Worm (Caenorhabditis elegans) whole organism, L1 larva: ENCODE results near the gene cyk-7.

ENCODE experiments used
- ceh-8 ChIP-seq: fragments of 200-800 bp; sonication (Bioruptor generic); optimal IDR thresholded peaks from 2 replicates; lab custom pipeline; 2018; ENCODE audit warnings: mild to moderate bottlenecking, missing genetic modification characterization, moderate library complexity, missing compliant biosample characterization
- ces-1 ChIP-seq: fragments of 150-350 bp; optimal IDR thresholded peaks from 2 replicates; lab custom pipeline; 2014; ENCODE audit warnings: missing biosample characterization, missing genetic modification reagents, missing genetic modification characterization
- dpl-1 ChIP-seq, 3 experiments: fragments of 150-350 bp in 2 of 3; sonication (generic microtip) in 1 of 3; optimal IDR thresholded peaks; 2 replicates each; lab custom pipeline; 2014 to 2017; ENCODE audit warnings: missing biosample characterization in 3 of 3, missing genetic modification characterization in 3 of 3, missing genetic modification reagents in 3 of 3
- dsc-1 ChIP-seq: sonication (generic microtip); optimal IDR thresholded peaks from 2 replicates; lab custom pipeline; 2016; ENCODE audit warnings: mild to moderate bottlenecking, missing genetic modification characterization, missing compliant biosample characterization
- efl-1 ChIP-seq, 4 experiments: fragments of 150-350 bp; optimal IDR thresholded peaks in 3 of 4; peaks in 1 of 4; 1 replicate in 1 of 4; 2 replicates in 3 of 4; lab custom pipeline; 2014; ENCODE audit warnings: missing biosample characterization in 2 of 4, missing genetic modification characterization in 2 of 4, missing genetic modification reagents in 2 of 4
- egl-13 ChIP-seq: sonication (generic microtip); optimal IDR thresholded peaks from 2 replicates; lab custom pipeline; 2016; ENCODE audit warnings: missing genotype, missing genetic modification reagents, missing genetic modification characterization, missing compliant biosample characterization
- egl-27 ChIP-seq, 2 experiments: fragments of 150-350 bp in 1 of 2; sonication (generic microtip); optimal IDR thresholded peaks; 3 replicates each; lab custom pipeline; 2017 to 2018; ENCODE audit warnings: missing biosample characterization in 2 of 2, missing genetic modification characterization in 2 of 2, missing genetic modification reagents in 2 of 2
- elt-2 ChIP-seq: sonication (generic microtip); optimal IDR thresholded peaks from 2 replicates; lab custom pipeline; 2016; ENCODE audit warnings: missing genetic modification characterization, mild to moderate bottlenecking, inconsistent platforms, missing compliant biosample characterization, missing genetic modification reagents
- ets-5 ChIP-seq: fragments of 200-800 bp; sonication (Bioruptor generic); IDR thresholded peaks from 2 replicates; pipeline ENCODE4 v1.3.6; 2022; ENCODE audit warnings: missing genetic modification characterization, missing compliant biosample characterization
- fkh-4 ChIP-seq: sonication (generic microtip); optimal IDR thresholded peaks from 2 replicates; lab custom pipeline; 2016; ENCODE audit warnings: missing compliant biosample characterization, missing genetic modification characterization, borderline replicate concordance
- fkh-8 ChIP-seq: sonication (generic microtip); optimal IDR thresholded peaks from 2 replicates; lab custom pipeline; 2016; ENCODE audit warnings: mild to moderate bottlenecking, missing genetic modification characterization, missing compliant biosample characterization
- jun-1 ChIP-seq: fragments of 150-350 bp; optimal IDR thresholded peaks from 2 replicates; lab custom pipeline; 2014; ENCODE audit warnings: missing biosample characterization, missing genetic modification reagents, missing genetic modification characterization
- lin-13 ChIP-seq: fragments of 150-350 bp; optimal IDR thresholded peaks from 2 replicates; lab custom pipeline; 2014; ENCODE audit warnings: missing biosample characterization, missing genetic modification reagents, missing genetic modification characterization
- lin-14 ChIP-seq: fragments of 200-800 bp; sonication (Bioruptor generic); optimal IDR thresholded peaks from 2 replicates; lab custom pipeline; 2018; ENCODE audit warnings: mild to moderate bottlenecking, missing genetic modification characterization, moderate library complexity, missing compliant biosample characterization
- lin-35 ChIP-seq, 2 experiments: fragments of 150-350 bp; optimal IDR thresholded peaks; 2 replicates each; lab custom pipeline; 2014; ENCODE audit warnings: missing biosample characterization in 2 of 2, missing genetic modification characterization in 2 of 2, missing genetic modification reagents in 2 of 2
- lin-39 ChIP-seq: fragments of 150-350 bp; optimal IDR thresholded peaks from 2 replicates; lab custom pipeline; 2014; ENCODE audit warnings: missing biosample characterization, missing genetic modification reagents, missing genetic modification characterization
- lsy-2 ChIP-seq, 2 experiments: fragments of 150-350 bp; optimal IDR thresholded peaks; 2 replicates each; lab custom pipeline; 2014; ENCODE audit warnings: missing biosample characterization in 2 of 2, missing genetic modification characterization in 2 of 2
- mef-2 ChIP-seq: fragments of 150-350 bp; optimal IDR thresholded peaks from 2 replicates; lab custom pipeline; 2014; ENCODE audit warnings: missing biosample characterization, missing genetic modification characterization
- mep-1 ChIP-seq: fragments of 150-350 bp; optimal IDR thresholded peaks from 2 replicates; lab custom pipeline; 2014; ENCODE audit warnings: missing biosample characterization, missing genetic modification characterization
- nhr-11 ChIP-seq: fragments of 150-350 bp; optimal IDR thresholded peaks from 2 replicates; lab custom pipeline; 2014; ENCODE audit warnings: missing biosample characterization, missing genetic modification characterization
- nhr-12 ChIP-seq: sonication (generic microtip); optimal IDR thresholded peaks from 2 replicates; lab custom pipeline; 2017; ENCODE audit warnings: missing biosample characterization, missing genetic modification characterization
- nhr-20 ChIP-seq: sonication (generic microtip); optimal IDR thresholded peaks from 2 replicates; lab custom pipeline; 2016; ENCODE audit warnings: mild to moderate bottlenecking, missing genetic modification characterization, missing compliant biosample characterization
- nhr-237 ChIP-seq: fragments of 150-350 bp; optimal IDR thresholded peaks from 2 replicates; lab custom pipeline; 2014; ENCODE audit warnings: missing biosample characterization, missing genetic modification characterization
- nhr-47 ChIP-seq: sonication (generic microtip); optimal IDR thresholded peaks from 2 replicates; lab custom pipeline; 2016; ENCODE audit warnings: mild to moderate bottlenecking, missing genetic modification characterization, moderate library complexity, missing compliant biosample characterization
- nhr-71 ChIP-seq: sonication (generic microtip); optimal IDR thresholded peaks from 2 replicates; lab custom pipeline; 2016; ENCODE audit warnings: mild to moderate bottlenecking, missing genetic modification characterization, moderate library complexity, missing compliant biosample characterization
- nhr-76 ChIP-seq: sonication (generic microtip); optimal IDR thresholded peaks from 2 replicates; lab custom pipeline; 2017; ENCODE audit warnings: missing biosample characterization, missing genetic modification characterization
- nhr-85 ChIP-seq: sonication (generic microtip); peaks from one replicate; lab custom pipeline; 2016; ENCODE audit warnings: missing genetic modification characterization, inconsistent platforms, missing compliant biosample characterization
- nhr-90 ChIP-seq: sonication (generic microtip); optimal IDR thresholded peaks from 2 replicates; lab custom pipeline; 2016; ENCODE audit warnings: mild to moderate bottlenecking, missing genetic modification characterization, missing compliant biosample characterization; ENCODE audit not compliant: poor library complexity
- pax-3 ChIP-seq: fragments of 200-800 bp; sonication (Bioruptor generic); optimal IDR thresholded peaks from 2 replicates; lab custom pipeline; 2018; ENCODE audit warnings: mild to moderate bottlenecking, missing genetic modification characterization, moderate library complexity, missing compliant biosample characterization
- sox-4 ChIP-seq: sonication (generic microtip); optimal IDR thresholded peaks from 2 replicates; lab custom pipeline; 2016; ENCODE audit warnings: missing genetic modification characterization, missing compliant biosample characterization
- sptf-1 ChIP-seq: fragments of 150-350 bp; optimal IDR thresholded peaks from 2 replicates; lab custom pipeline; 2014; ENCODE audit warnings: missing biosample characterization, missing genetic modification characterization
- unc-130 ChIP-seq: fragments of 150-350 bp; optimal IDR thresholded peaks from 2 replicates; lab custom pipeline; 2017; ENCODE audit warnings: missing biosample characterization, missing genetic modification characterization, inconsistent platforms
- unc-62 ChIP-seq: fragments of 150-350 bp; optimal IDR thresholded peaks from 2 replicates; lab custom pipeline; 2014; ENCODE audit warnings: missing biosample characterization, missing genetic modification reagents, missing genetic modification characterization
- ztf-11 ChIP-seq, 2 experiments: sonication (generic microtip); optimal IDR thresholded peaks; 2 replicates each; lab custom pipeline; 2016 to 2017; ENCODE audit warnings: missing genetic modification characterization in 2 of 2, missing biosample characterization in 1 of 2, missing compliant biosample characterization in 1 of 2

The cyk-7 gene

DNA sequence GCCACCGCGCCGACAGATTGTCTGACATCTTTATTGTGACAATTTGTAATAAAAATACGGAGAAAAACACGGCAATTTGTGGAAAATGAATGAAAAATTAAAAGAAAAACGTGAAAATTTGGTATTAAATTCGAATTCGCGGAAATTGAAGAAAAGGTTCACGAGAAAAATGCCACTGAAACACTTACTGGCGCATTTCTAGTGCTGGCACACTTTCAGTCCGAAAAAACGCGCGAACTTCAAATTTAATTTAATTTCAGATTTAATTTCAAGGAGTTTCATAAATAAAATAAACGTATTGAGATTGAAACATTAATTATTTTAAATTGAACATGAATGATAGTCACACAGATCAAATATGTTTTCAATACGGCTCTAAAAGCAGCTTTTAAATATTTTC is at the start of gene cyk-7:
Gene cyk-7 (minus strand): TSS at position 99 of the 400 bp plus-strand sequence.
- TF ChIP-seq nhr-20 (tag; lab: Kevin White, UChicago): no peak
- peak; percentile 13 to 25 for TF ChIP-seq lsy-2 (tag; optimal IDR thresholded peaks at IDR 0.05; lab: Kevin White, UChicago)
- peak in 2 of 3 experiments; percentile 23 to 66 for TF ChIP-seq dpl-1 (GFP tag; optimal IDR thresholded peaks at IDR 0.05; lab: Kevin White, UChicago)
- peak in 1 of 2 experiments; percentile 18 for TF ChIP-seq lin-35 (GFP tag; optimal IDR thresholded peaks at IDR 0.05; lab: Kevin White, UChicago)
- no peak for TF ChIP-seq dsc-1
- no peak for TF ChIP-seq egl-27 (tag; optimal IDR thresholded peaks at IDR 0.05; lab: Kevin White, UChicago)
- peak; percentile 65 to 99 for TF ChIP-seq efl-1 (optimal IDR thresholded peaks at IDR 0.05; lab: Kevin White, UChicago)
- peak; percentile 68 to 95 for TF ChIP-seq efl-1 (GFP tag; optimal IDR thresholded peaks at IDR 0.05 in 1 of 2; lab: Kevin White, UChicago)
- TF ChIP-seq lin-13: no peak
- TF ChIP-seq mef-2 (tag; lab: Kevin White, UChicago): no peak
- no peak for TF ChIP-seq ets-5 (GFP tag; lab: Robert Waterston, UW)

DNA sequence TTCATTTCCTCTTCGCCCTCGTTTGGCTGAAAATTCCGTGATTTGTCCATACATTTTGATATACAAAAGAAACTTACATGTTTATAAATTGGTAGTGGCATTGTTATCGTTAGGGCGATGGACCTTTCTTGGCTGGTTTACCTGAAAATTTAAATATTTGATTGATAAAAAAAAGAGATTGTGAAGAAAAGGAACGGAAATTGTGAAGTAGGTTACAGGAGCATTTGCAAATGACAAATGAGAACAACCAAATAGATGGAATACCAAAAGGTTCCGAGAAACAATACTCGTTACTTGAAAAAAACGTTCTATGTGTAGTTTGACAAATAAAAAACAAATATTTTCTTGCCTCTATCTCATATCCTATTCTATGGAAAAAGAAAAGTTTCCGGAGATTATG is 48.3 kb upstream of the cyk-7 start, which contains the start of gene ZK652.8:
Gene ZK652.8 (minus strand): TSS at position 101 of the 400 bp plus-strand sequence.
- TF ChIP-seq lin-39 (tag; lab: Kevin White, UChicago): no peak
- no peak for TF ChIP-seq nhr-85
- TF ChIP-seq unc-62: no peak
- TF ChIP-seq egl-27 (tag; optimal IDR thresholded peaks at IDR 0.05; lab: Kevin White, UChicago): no peak
- TF ChIP-seq nhr-90 (tag; lab: Kevin White, UChicago): no peak
- no peak for TF ChIP-seq mep-1 (tag; lab: Kevin White, UChicago)
- no peak for TF ChIP-seq ztf-11 (tag; optimal IDR thresholded peaks at IDR 0.05; lab: Kevin White, UChicago)
- no peak for TF ChIP-seq ces-1

DNA sequence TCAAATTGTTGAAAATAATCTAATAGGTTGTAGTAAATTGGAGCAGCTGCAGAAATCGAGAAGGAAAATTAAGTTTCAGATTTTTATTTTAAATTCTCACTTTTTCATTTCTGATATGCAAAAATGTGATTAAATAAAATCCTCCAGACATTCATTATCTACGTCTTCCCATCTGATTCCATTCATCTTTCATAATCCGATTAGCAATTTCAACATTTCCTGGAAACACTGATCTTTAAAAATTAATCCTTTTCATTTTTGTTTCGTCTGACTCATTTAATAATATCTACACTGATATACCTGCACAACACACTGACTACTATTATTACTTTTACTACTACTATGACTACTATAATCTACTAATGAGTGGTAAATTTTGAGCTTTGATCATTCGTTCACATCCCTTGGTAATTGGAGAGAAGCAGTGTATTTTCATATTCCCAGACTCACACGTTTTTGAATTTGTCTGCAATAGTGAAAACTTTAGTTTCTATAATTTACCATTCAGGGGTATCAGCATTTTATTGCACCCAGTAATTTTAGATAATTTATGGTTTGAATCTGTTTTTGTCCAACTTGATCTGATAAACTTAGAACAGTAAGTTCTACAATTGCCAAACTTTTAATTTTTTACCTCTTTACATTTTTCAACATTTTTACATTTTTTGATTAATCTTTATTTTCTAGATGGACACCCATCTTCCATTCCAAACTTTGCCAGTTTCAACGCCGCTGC is 43.9 kb upstream of the cyk-7 start, which contains the start of gene ceh-23:
Gene ceh-23 (plus strand): TSS at position 686 of the 736 bp plus-strand sequence.
- TF ChIP-seq nhr-47 (tag; lab: Kevin White, UChicago) (peak; percentile 57), lsy-2 (tag; optimal IDR thresholded peaks at IDR 0.05; lab: Kevin White, UChicago) (peak in 1 of 2 experiments; percentile 2), sox-4 (tag; lab: Kevin White, UChicago) (peak; percentile 14), ceh-8 (peak; percentile 43), ztf-11 (tag; optimal IDR thresholded peaks at IDR 0.05; lab: Kevin White, UChicago) (no peak), dsc-1 (peak; percentile 96), nhr-20 (tag; lab: Kevin White, UChicago) (peak; percentile 16), pax-3 (tag; lab: Kevin White, UChicago) (peak; percentile 76), nhr-71 (peak; percentile 38), egl-13 (tag; lab: Kevin White, UChicago) (peak; percentile 38), nhr-237 (tag; lab: Kevin White, UChicago) (no peak), nhr-11 (tag; lab: Kevin White, UChicago) (peak; percentile 29), unc-130 (tag; lab: Kevin White, UChicago) (no peak), fkh-8 (tag; lab: Kevin White, UChicago) (peak; percentile 61)

DNA sequence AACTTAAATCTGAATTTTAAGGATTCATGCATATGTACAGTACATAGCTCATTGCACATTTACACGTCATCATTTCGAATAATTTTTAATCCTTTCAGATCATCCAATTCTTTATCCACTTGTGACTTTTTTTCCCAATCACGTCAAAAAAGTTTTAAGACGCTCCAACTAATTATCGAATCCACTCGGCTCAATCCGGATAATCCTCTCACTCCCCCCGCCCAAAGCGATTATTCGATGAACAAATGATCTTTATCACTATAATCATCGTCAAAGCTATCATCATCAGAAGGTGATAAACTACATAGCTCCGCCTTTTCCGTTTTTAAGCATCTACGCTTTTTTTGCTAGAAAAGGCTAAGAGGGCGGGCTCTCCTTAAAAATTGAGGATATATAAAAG is 42.4 kb upstream of the cyk-7 start:
- TF ChIP-seq elt-2 (tag; lab: Kevin White, UChicago) (no peak), fkh-4 (tag; lab: Kevin White, UChicago) (peak; percentile 2), sptf-1 (tag; lab: Kevin White, UChicago) (no peak), nhr-12 (tag; lab: Kevin White, UChicago) (no peak), jun-1 (tag; lab: Kevin White, UChicago) (no peak), ztf-11 (tag; optimal IDR thresholded peaks at IDR 0.05; lab: Kevin White, UChicago) (no peak), egl-27 (tag; optimal IDR thresholded peaks at IDR 0.05; lab: Kevin White, UChicago) (no peak), egl-13 (tag; lab: Kevin White, UChicago) (peak; percentile 31), sox-4 (tag; lab: Kevin White, UChicago) (peak; percentile 51), nhr-20 (tag; lab: Kevin White, UChicago) (no peak), dsc-1 (peak; percentile 97), nhr-76 (tag; lab: Kevin White, UChicago) (no peak), pax-3 (tag; lab: Kevin White, UChicago) (peak; percentile 77), lsy-2 (tag; optimal IDR thresholded peaks at IDR 0.05; lab: Kevin White, UChicago) (no peak), nhr-71 (peak; percentile 5), fkh-8 (tag; lab: Kevin White, UChicago) (peak; percentile 20), nhr-47 (tag; lab: Kevin White, UChicago) (peak; percentile 32), lin-14 (no peak)
